Fruit fly (Drosophila melanogaster): ENCODE measurements around the gene Sod1.

Gene Sod1

dm6 chr3L:11062441-11062840 is 51.1 kb downstream of the Sod1 start, which contains the start of gene CG32069:
CG32069 (minus strand) TSS chr3L:11062614.
- no peak for TF ChIP-seq CG34367 (tag; optimal IDR thresholded peaks at IDR 0.05)
- TF ChIP-seq Ets98B (GFP tag; IDR thresholded peaks at IDR 0.05) = no peak
- no peak for TF ChIP-seq CG4496 (GFP tag; IDR thresholded peaks at IDR 0.05)
- no peak for TF ChIP-seq CG12605 (GFP tag; IDR thresholded peaks at IDR 0.05)
- TF ChIP-seq Pif1B (GFP tag; optimal IDR thresholded peaks at IDR 0.05) = no peak
- no peak for TF ChIP-seq Snoo (tag; optimal IDR thresholded peaks at IDR 0.05)
- TF ChIP-seq Pif1A (GFP tag; optimal IDR thresholded peaks at IDR 0.05) = no peak
- TF ChIP-seq CG10348 (GFP tag; IDR thresholded peaks at IDR 0.05) = no peak
- no peak for TF ChIP-seq fd96Ca (GFP tag; IDR thresholded peaks at IDR 0.05)

Data from whole organism, pupa.